Fruit fly (Drosophila melanogaster) whole organism, embryonic: Measurements from ENCODE around the gene CG16953.
A peak's percentile ranks its signal among the peaks of the same experiment; 100 is the strongest.

Experiments used
- Atf6 ChIP-seq: fragments of 200-800 bp; sonication (Bioruptor generic); IDR thresholded peaks from 2 replicates; pipeline ENCODE4 v1.3.6; 2022; ENCODE audit warnings: missing biosample characterization, missing genetic modification characterization
- Bdp1 ChIP-seq: fragments of 200-800 bp; sonication (Bioruptor generic); optimal IDR thresholded peaks from 3 replicates; lab custom pipeline; 2016; ENCODE audit warnings: missing biosample characterization, missing genetic modification characterization
- CG10321 ChIP-seq: fragments of 200-800 bp; sonication (Bioruptor generic); IDR thresholded peaks from 2 replicates; pipeline ENCODE4 v1.3.6; 2022; ENCODE audit warnings: missing biosample characterization, missing genetic modification characterization
- CG10979 ChIP-seq: fragments of 200-800 bp; sonication (Bioruptor generic); optimal IDR thresholded peaks from 2 replicates; lab custom pipeline; 2018; ENCODE audit warnings: missing biosample characterization, mild to moderate bottlenecking, missing genetic modification characterization, moderate library complexity
- CG11696 ChIP-seq: fragments of 200-800 bp; sonication (Bioruptor generic); IDR thresholded peaks from 2 replicates; pipeline ENCODE4 v1.3.6; 2022; ENCODE audit warnings: missing biosample characterization, missing genetic modification characterization
- CG12071 ChIP-seq: fragments of 200-800 bp; sonication (Bioruptor generic); optimal IDR thresholded peaks from 3 replicates; lab custom pipeline; 2018; ENCODE audit warnings: missing biosample characterization, mild to moderate bottlenecking, missing genetic modification characterization
- CG12155 ChIP-seq: fragments of 200-800 bp; sonication (Bioruptor generic); optimal IDR thresholded peaks from 3 replicates; lab custom pipeline; 2016; ENCODE audit warnings: missing biosample characterization, missing genetic modification characterization
- CG15514 ChIP-seq: fragments of 200-800 bp; sonication (Bioruptor generic); optimal IDR thresholded peaks from 3 replicates; lab custom pipeline; 2017; ENCODE audit warnings: missing biosample characterization, missing genetic modification characterization, mild to moderate bottlenecking, moderate library complexity, missing genetic modification reagents
- CG1602 ChIP-seq: fragments of 200-800 bp; sonication (Bioruptor generic); optimal IDR thresholded peaks from 3 replicates; lab custom pipeline; 2016; ENCODE audit warnings: missing biosample characterization, missing genetic modification characterization
- CG17802 ChIP-seq: fragments of 200-800 bp; sonication (Bioruptor generic); optimal IDR thresholded peaks from 2 replicates; lab custom pipeline; 2018; ENCODE audit warnings: missing biosample characterization, mild to moderate bottlenecking, missing genetic modification characterization, moderate library complexity
- CG17912 ChIP-seq: fragments of 200-800 bp; sonication (Bioruptor generic); optimal IDR thresholded peaks from 2 replicates; lab custom pipeline; 2018; ENCODE audit warnings: missing biosample characterization, mild to moderate bottlenecking, missing genetic modification characterization
- CG18262 ChIP-seq: fragments of 200-800 bp; optimal IDR thresholded peaks from 3 replicates; lab custom pipeline; 2019; ENCODE audit warnings: missing biosample characterization, mild to moderate bottlenecking, missing genetic modification characterization, moderate library complexity
- CG2120 ChIP-seq: fragments of 200-800 bp; sonication (Bioruptor generic); optimal IDR thresholded peaks from 3 replicates; lab custom pipeline; 2016; ENCODE audit warnings: missing biosample characterization, missing genetic modification characterization
- CG3281 ChIP-seq: fragments of 200-800 bp; sonication (Bioruptor generic); optimal IDR thresholded peaks from 3 replicates; lab custom pipeline; 2017; ENCODE audit warnings: missing biosample characterization, mild to moderate bottlenecking, missing genetic modification characterization
- CG33213 ChIP-seq: fragments of 200-800 bp; sonication (Bioruptor generic); optimal IDR thresholded peaks from 3 replicates; lab custom pipeline; 2016; ENCODE audit warnings: missing biosample characterization, missing genetic modification characterization
- CG3847 ChIP-seq: fragments of 200-800 bp; sonication (Bioruptor generic); IDR thresholded peaks from 2 replicates; pipeline ENCODE4 v1.3.6; 2022; ENCODE audit warnings: missing biosample characterization, missing genetic modification characterization
- CG4328 ChIP-seq: fragments of 200-800 bp; sonication (Bioruptor generic); optimal IDR thresholded peaks from 3 replicates; lab custom pipeline; 2017; ENCODE audit warnings: missing biosample characterization, missing genetic modification reagents, missing genetic modification characterization
- CG4360 ChIP-seq: fragments of 200-800 bp; sonication (Bioruptor generic); IDR thresholded peaks from 2 replicates; pipeline ENCODE4 v1.3.6; 2022; ENCODE audit warnings: missing biosample characterization, missing genetic modification characterization
- CG6272 ChIP-seq: fragments of 200-800 bp; sonication (Bioruptor generic); IDR thresholded peaks from 2 replicates; pipeline ENCODE4 v1.3.6; 2022; ENCODE audit warnings: missing biosample characterization, missing genetic modification characterization
- D19A ChIP-seq: fragments of 200-800 bp; optimal IDR thresholded peaks from 3 replicates; lab custom pipeline; 2019; ENCODE audit warnings: missing biosample characterization, mild to moderate bottlenecking, missing genetic modification characterization, moderate library complexity
- Dbx ChIP-seq: fragments of 200-800 bp; sonication (Bioruptor generic); IDR thresholded peaks from 3 replicates; pipeline ENCODE4 v1.3.6; 2022; ENCODE audit warnings: missing biosample characterization, missing genetic modification characterization
- ERR ChIP-seq: fragments of 200-800 bp; sonication (Bioruptor generic); optimal IDR thresholded peaks from 2 replicates; lab custom pipeline; 2016; ENCODE audit warnings: missing biosample characterization, missing genetic modification characterization
- Ets65A ChIP-seq: fragments of 200-800 bp; sonication (Bioruptor generic); peaks from one replicate; lab custom pipeline; 2016; ENCODE audit warnings: missing biosample characterization, missing genetic modification characterization
- Ets97D ChIP-seq: fragments of 200-800 bp; sonication (Bioruptor generic); optimal IDR thresholded peaks from 3 replicates; lab custom pipeline; 2016; ENCODE audit warnings: missing biosample characterization, missing genetic modification characterization
- Fer1 ChIP-seq: fragments of 200-800 bp; sonication (Bioruptor generic); optimal IDR thresholded peaks from 2 replicates; lab custom pipeline; 2017; ENCODE audit warnings: missing biosample characterization, mild to moderate bottlenecking, missing genetic modification characterization
- H2.0 ChIP-seq: fragments of 200-800 bp; sonication (Bioruptor generic); IDR thresholded peaks from 2 replicates; pipeline ENCODE4 v1.3.6; 2022; ENCODE audit warnings: missing biosample characterization, missing genetic modification characterization
- HLH4C ChIP-seq: fragments of 200-800 bp; sonication (Bioruptor generic); IDR thresholded peaks from 3 replicates; pipeline ENCODE4 v1.3.6; 2022; ENCODE audit warnings: missing biosample characterization, missing genetic modification characterization; ENCODE audit not compliant: partially characterized antibody
- NC2β ChIP-seq: fragments of 200-800 bp; sonication (Bioruptor generic); optimal IDR thresholded peaks from 2 replicates; lab custom pipeline; 2016; ENCODE audit warnings: missing biosample characterization, missing genetic modification characterization
- NFAT ChIP-seq: fragments of 200-800 bp; sonication (Bioruptor generic); IDR thresholded peaks from 2 replicates; pipeline ENCODE4 v1.3.6; 2022; ENCODE audit warnings: missing biosample characterization, missing genetic modification characterization
- Nf-YA ChIP-seq: fragments of 200-800 bp; sonication (Bioruptor generic); IDR thresholded peaks from 2 replicates; pipeline ENCODE4 v1.3.6; 2022; ENCODE audit warnings: missing biosample characterization, missing genetic modification characterization
- PHDP ChIP-seq: fragments of 200-800 bp; sonication (Bioruptor generic); optimal IDR thresholded peaks from 3 replicates; lab custom pipeline; 2018; ENCODE audit warnings: missing biosample characterization, mild to moderate bottlenecking, missing genetic modification characterization, moderate library complexity
- Pdp1 ChIP-seq, 2 experiments: fragments of 200-800 bp; sonication (Bioruptor generic); optimal IDR thresholded peaks; 3 replicates each; lab custom pipeline; 2016; ENCODE audit warnings: missing biosample characterization in 2 of 2, missing genetic modification characterization in 2 of 2, mild to moderate bottlenecking in 1 of 2, moderate library complexity in 1 of 2
- Sry-β ChIP-seq: fragments of 200-800 bp; sonication (Bioruptor generic); optimal IDR thresholded peaks from 2 replicates; lab custom pipeline; 2018; ENCODE audit warnings: missing biosample characterization, mild to moderate bottlenecking, missing genetic modification characterization, moderate library complexity
- TFAM ChIP-seq: fragments of 200-800 bp; sonication (Bioruptor generic); optimal IDR thresholded peaks from 2 replicates; lab custom pipeline; 2017; ENCODE audit warnings: missing biosample characterization, missing genetic modification characterization, inconsistent platforms
- aop ChIP-seq: fragments of 200-800 bp; sonication (Bioruptor generic); IDR thresholded peaks from 2 replicates; pipeline ENCODE4 v1.3.6; 2022; ENCODE audit warnings: missing biosample characterization, missing genetic modification characterization
- ap ChIP-seq: fragments of 200-800 bp; sonication (Bioruptor generic); IDR thresholded peaks from 2 replicates; pipeline ENCODE4 v1.3.6; 2022; ENCODE audit warnings: missing biosample characterization, missing genetic modification characterization
- bcd ChIP-seq: fragments of 200-800 bp; sonication (Bioruptor generic); optimal IDR thresholded peaks from 2 replicates; lab custom pipeline; 2017; ENCODE audit warnings: missing biosample characterization, mild to moderate bottlenecking, missing genetic modification characterization
- chm ChIP-seq: fragments of 200-800 bp; sonication (Bioruptor generic); IDR thresholded peaks from 2 replicates; pipeline ENCODE4 v1.3.6; 2022; ENCODE audit warnings: missing biosample characterization, missing genetic modification characterization
- chn ChIP-seq: fragments of 200-800 bp; sonication (Bioruptor generic); optimal IDR thresholded peaks from 2 replicates; lab custom pipeline; 2016; ENCODE audit warnings: missing biosample characterization, missing genetic modification characterization
- exex ChIP-seq: fragments of 200-800 bp; sonication (Bioruptor generic); optimal IDR thresholded peaks from 4 replicates; lab custom pipeline; 2018; ENCODE audit warnings: missing biosample characterization, mild to moderate bottlenecking, missing genetic modification characterization, moderate library complexity
- fu2 ChIP-seq: fragments of 200-800 bp; sonication (Bioruptor generic); optimal IDR thresholded peaks from 2 replicates; lab custom pipeline; 2016; ENCODE audit warnings: missing biosample characterization, missing genetic modification characterization
- gcm2 ChIP-seq: fragments of 200-800 bp; sonication (Bioruptor generic); optimal IDR thresholded peaks from 2 replicates; lab custom pipeline; 2016; ENCODE audit warnings: missing biosample characterization, missing genetic modification characterization
- grau ChIP-seq: fragments of 200-800 bp; optimal IDR thresholded peaks from 3 replicates; lab custom pipeline; 2019; ENCODE audit warnings: missing biosample characterization, mild to moderate bottlenecking, missing genetic modification characterization, moderate library complexity
- her ChIP-seq: fragments of 200-800 bp; sonication (Bioruptor generic); optimal IDR thresholded peaks from 2 replicates; lab custom pipeline; 2016; ENCODE audit warnings: missing biosample characterization, missing genetic modification characterization
- jigr1 ChIP-seq: fragments of 200-800 bp; sonication (Bioruptor generic); IDR thresholded peaks from 3 replicates; pipeline ENCODE4 v1.3.6; 2022; ENCODE audit warnings: missing biosample characterization, missing genetic modification characterization
- rib ChIP-seq: fragments of 200-800 bp; sonication (Bioruptor generic); IDR thresholded peaks from 2 replicates; pipeline ENCODE4 v1.3.6; 2022; ENCODE audit warnings: missing biosample characterization, missing genetic modification characterization
- row ChIP-seq: fragments of 200-800 bp; sonication (Bioruptor generic); IDR thresholded peaks from 3 replicates; pipeline ENCODE4 v1.3.6; 2022; ENCODE audit warnings: missing biosample characterization, missing genetic modification characterization
- schlank ChIP-seq: fragments of 200-800 bp; sonication (Bioruptor generic); optimal IDR thresholded peaks from 2 replicates; lab custom pipeline; 2018; ENCODE audit warnings: missing biosample characterization, mild to moderate bottlenecking, missing genetic modification characterization
- slou ChIP-seq: fragments of 200-800 bp; sonication (Bioruptor generic); optimal IDR thresholded peaks from 3 replicates; lab custom pipeline; 2016; ENCODE audit warnings: missing biosample characterization, missing genetic modification characterization
- tin ChIP-seq: fragments of 200-800 bp; sonication (Bioruptor generic); optimal IDR thresholded peaks from 3 replicates; lab custom pipeline; 2016; ENCODE audit warnings: missing biosample characterization, missing genetic modification characterization
- ttk ChIP-seq: fragments of 200-800 bp; sonication (Bioruptor generic); IDR thresholded peaks from 2 replicates; pipeline ENCODE4 v2.1.2; 2022; ENCODE audit warnings: missing biosample characterization, missing genetic modification characterization

CG16953 gene

dm6 chr3R:20579816-20580215 is 5.8 kb downstream of the CG16953 start, which contains the start of the genes EloB and Srp14 (continued):
- TF ChIP-seq ap (GFP tag; lab: Robert Waterston, UW) (0 out of 2 replicates have a peak, but pooled peaks have one; percentile 33), exex (no peak), Fer1 (peak; percentile 78), CG12071 (GFP tag; lab: Kevin White, UChicago) (no peak), D19A (tag; lab: Kevin White, UChicago) (no peak), Dbx (GFP tag; lab: Robert Waterston, UW) (peak; percentile 91), NFAT (GFP tag; lab: Robert Waterston, UW) (peak; percentile 86), PHDP (peak; percentile 85), CG10321 (GFP tag; lab: Robert Waterston, UW) (no peak), Bdp1 (GFP tag; lab: Kevin White, UChicago) (peak; percentile 74), CG6272 (GFP tag; lab: Robert Waterston, UW) (peak; percentile 82), CG15514 (GFP tag; lab: Kevin White, UChicago) (peak; percentile 81), CG1602 (GFP tag; lab: Kevin White, UChicago) (peak; percentile 79), CG3847 (GFP tag; lab: Robert Waterston, UW) (peak; percentile 87), fu2 (GFP tag; lab: Kevin White, UChicago) (peak; percentile 73), CG4360 (GFP tag; lab: Robert Waterston, UW) (no peak), slou (GFP tag; lab: Kevin White, UChicago) (peak; percentile 73), gcm2 (GFP tag; lab: Kevin White, UChicago) (no peak), CG11696 (GFP tag; lab: Robert Waterston, UW) (no peak), rib (GFP tag; lab: Robert Waterston, UW) (peak; percentile 71; the same call in 1 of the 2 replicates), CG10979 (tag; lab: Kevin White, UChicago) (peak; percentile 67), CG12155 (GFP tag; lab: Kevin White, UChicago) (peak; percentile 77), ERR (peak; percentile 68), her (GFP tag; lab: Kevin White, UChicago) (peak; percentile 65), aop (GFP tag; lab: Robert Waterston, UW) (no peak), grau (peak; percentile 84), TFAM (peak; percentile 69), CG18262 (peak; percentile 77), Sry-β (GFP tag; lab: Kevin White, UChicago) (no peak), schlank (tag; lab: Kevin White, UChicago) (peak; percentile 47), CG3281 (GFP tag; lab: Kevin White, UChicago) (peak; percentile 81), tin (GFP tag; lab: Kevin White, UChicago) (peak; percentile 86), HLH4C (GFP tag; lab: Robert Waterston, UW) (peak; percentile 92), Ets65A (GFP tag; lab: Kevin White, UChicago) (peak; percentile 97), Pdp1 (GFP tag; optimal IDR thresholded peaks at IDR 0.05; lab: Kevin White, UChicago) (peak; percentile 77 to 81), ttk (GFP tag; lab: Robert Waterston, UW) (peak; percentile 55; the same call in 1 of the 2 replicates), chm (peak; percentile 82), Atf6 (GFP tag; lab: Robert Waterston, UW) (peak; percentile 77; the same call in 1 of the 2 replicates), Ets97D (GFP tag; lab: Kevin White, UChicago) (peak; percentile 91), H2.0 (GFP tag; lab: Robert Waterston, UW) (peak; percentile 70), chn (GFP tag; lab: Kevin White, UChicago) (peak; percentile 90), CG17802 (peak; percentile 23), CG33213 (peak; percentile 71), CG2120 (GFP tag; lab: Kevin White, UChicago) (peak; percentile 92), bcd (GFP tag; lab: Kevin White, UChicago) (peak; percentile 72), jigr1 (no peak), Nf-YA (GFP tag; lab: Robert Waterston, UW) (no peak), NC2β (GFP tag; lab: Kevin White, UChicago) (peak; percentile 86), CG17912 (GFP tag; lab: Kevin White, UChicago) (peak; percentile 64), CG4328 (peak; percentile 65), row (peak; percentile 91)
